Worm (Caenorhabditis elegans): ENCODE results near the gene seld-1.

The seld-1 gene

ce11 chrIV:13548188-13548587, 42.9 kb downstream of the seld-1 start, which contains the start of gene F52G2.3:
F52G2.3 (minus strand) TSS chrIV:13548230.
- TF ChIP-seq hnd-1 (tag; optimal IDR thresholded peaks at IDR 0.05) (no peak), ceh-13 (GFP tag; optimal IDR thresholded peaks at IDR 0.05) (no peak), sea-1 (GFP tag; conservative IDR thresholded peaks at IDR 0.05) (no peak), tbx-11 (GFP tag; IDR thresholded peaks at IDR 0.05) (no peak), B0310.2 (tag; optimal IDR thresholded peaks at IDR 0.05) (no peak), hmbx-1 (tag; optimal IDR thresholded peaks at IDR 0.05) (no peak), pes-1 (GFP tag; IDR thresholded peaks at IDR 0.05) (no peak), flt-1 (GFP tag; IDR thresholded peaks at IDR 0.05) (no peak), tra-4 (tag; optimal IDR thresholded peaks at IDR 0.05) (no peak), ets-7 (tag; optimal IDR thresholded peaks at IDR 0.05) (no peak), F13C5.2 (tag; optimal IDR thresholded peaks at IDR 0.05) (no peak), aly-1 (tag; optimal IDR thresholded peaks at IDR 0.05) (no peak), scrt-1 (GFP tag; IDR thresholded peaks at IDR 0.05) (no peak), tbx-37 (GFP tag; conservative IDR thresholded peaks at IDR 0.05) (no peak), hmg-4 (GFP tag; optimal IDR thresholded peaks at IDR 0.05) (no peak), ama-1 (optimal IDR thresholded peaks at IDR 0.05) (no peak), ceh-36 (tag; optimal IDR thresholded peaks at IDR 0.05) (no peak)

DNA sequence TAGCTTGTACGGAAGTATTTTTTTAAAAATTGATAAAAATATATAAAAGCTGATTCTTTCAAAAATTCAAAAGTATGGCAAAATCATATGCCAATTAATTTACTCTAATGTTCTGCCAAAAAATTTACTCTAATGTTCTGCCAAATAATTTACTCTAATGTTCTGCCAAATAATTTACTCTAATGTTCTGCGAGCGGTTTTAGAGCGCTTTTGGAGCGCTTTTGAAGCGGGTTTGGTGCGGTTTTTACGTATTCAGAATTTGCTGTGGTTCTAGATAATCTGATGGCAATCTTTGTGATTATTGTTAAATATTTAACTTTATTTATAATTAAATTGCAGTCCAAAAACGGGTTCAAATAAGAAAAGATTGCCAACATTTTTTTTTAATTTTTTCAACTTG, 44.1 kb downstream of the seld-1 start:
- TF ChIP-seq hmbx-1 (tag; optimal IDR thresholded peaks at IDR 0.05) (peak; percentile 21), ceh-36 (tag; optimal IDR thresholded peaks at IDR 0.05) (no peak), sea-1 (GFP tag; conservative IDR thresholded peaks at IDR 0.05) (no peak), F13C5.2 (tag; optimal IDR thresholded peaks at IDR 0.05) (peak; percentile 30)

DNA sequence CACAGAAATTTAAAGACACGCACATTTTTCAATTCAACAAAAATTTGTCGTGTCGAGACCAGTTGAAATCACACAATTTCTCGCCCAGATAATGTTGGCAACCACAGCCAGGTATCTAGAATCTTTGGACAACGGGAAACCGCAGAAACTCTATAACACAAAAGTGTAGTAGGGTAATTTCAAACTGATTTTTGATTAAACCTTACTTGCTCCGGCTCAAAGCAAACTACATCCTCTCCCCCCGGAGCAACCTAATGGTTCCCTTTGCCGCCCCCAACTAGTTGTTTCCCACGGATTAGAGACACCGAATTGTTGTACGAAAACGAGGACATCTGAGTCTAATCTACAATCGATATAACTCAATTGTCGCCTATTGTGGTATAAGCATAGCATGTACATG, 49.1 kb downstream of the seld-1 start:
- TF ChIP-seq tbx-37 (GFP tag; conservative IDR thresholded peaks at IDR 0.05): no peak
- no peak for TF ChIP-seq hmg-4 (GFP tag; optimal IDR thresholded peaks at IDR 0.05)
- TF ChIP-seq flt-1 (GFP tag; IDR thresholded peaks at IDR 0.05): no peak
- no peak for TF ChIP-seq aly-1 (tag; optimal IDR thresholded peaks at IDR 0.05)
- no peak for TF ChIP-seq ceh-36 (tag; optimal IDR thresholded peaks at IDR 0.05)
- no peak for TF ChIP-seq B0310.2 (tag; optimal IDR thresholded peaks at IDR 0.05)
- TF ChIP-seq hnd-1 (tag; optimal IDR thresholded peaks at IDR 0.05): no peak
- TF ChIP-seq tbx-11 (GFP tag; IDR thresholded peaks at IDR 0.05): no peak
- TF ChIP-seq F13C5.2 (tag; optimal IDR thresholded peaks at IDR 0.05): no peak
- no peak for TF ChIP-seq ets-7 (tag; optimal IDR thresholded peaks at IDR 0.05)
- TF ChIP-seq ceh-13 (GFP tag; optimal IDR thresholded peaks at IDR 0.05): no peak
- TF ChIP-seq pes-1 (GFP tag; IDR thresholded peaks at IDR 0.05): no peak
- no peak for TF ChIP-seq tra-4 (tag; optimal IDR thresholded peaks at IDR 0.05)
- TF ChIP-seq sea-1 (GFP tag; conservative IDR thresholded peaks at IDR 0.05): no peak
- TF ChIP-seq hmbx-1 (tag; optimal IDR thresholded peaks at IDR 0.05): no peak
- TF ChIP-seq scrt-1 (GFP tag; IDR thresholded peaks at IDR 0.05): no peak
- TF ChIP-seq ama-1 (optimal IDR thresholded peaks at IDR 0.05): no peak

DNA sequence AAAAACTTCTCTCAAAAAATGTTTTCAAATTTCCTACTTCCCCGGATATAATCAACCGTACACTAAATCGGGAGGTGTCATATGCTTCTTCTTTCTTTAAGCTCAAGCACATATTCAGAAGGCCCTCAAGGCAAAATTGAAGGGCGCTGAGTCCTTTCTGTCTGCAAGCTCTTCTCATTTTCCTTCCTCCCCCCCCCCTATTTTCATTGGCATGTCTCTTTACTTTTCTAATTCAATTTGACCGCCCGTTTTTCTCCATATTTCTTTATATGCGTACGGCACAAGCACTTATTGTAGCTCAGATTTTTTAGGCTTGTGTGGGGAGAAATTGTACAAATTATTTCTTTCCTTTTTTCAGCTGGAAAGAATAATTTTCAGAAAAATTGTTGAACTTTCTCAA, 50.3 kb downstream of the seld-1 start:
- TF ChIP-seq hmbx-1 (tag; optimal IDR thresholded peaks at IDR 0.05) (no peak), hmg-4 (GFP tag; optimal IDR thresholded peaks at IDR 0.05) (no peak), tbx-37 (GFP tag; conservative IDR thresholded peaks at IDR 0.05) (no peak), scrt-1 (GFP tag; IDR thresholded peaks at IDR 0.05) (no peak), ceh-36 (tag; optimal IDR thresholded peaks at IDR 0.05) (no peak), tra-4 (tag; optimal IDR thresholded peaks at IDR 0.05) (no peak), hnd-1 (tag; optimal IDR thresholded peaks at IDR 0.05) (no peak), B0310.2 (tag; optimal IDR thresholded peaks at IDR 0.05) (no peak), ets-7 (tag; optimal IDR thresholded peaks at IDR 0.05) (no peak), F13C5.2 (tag; optimal IDR thresholded peaks at IDR 0.05) (no peak), pes-1 (GFP tag; IDR thresholded peaks at IDR 0.05) (no peak), sea-1 (GFP tag; conservative IDR thresholded peaks at IDR 0.05) (no peak), ama-1 (optimal IDR thresholded peaks at IDR 0.05) (no peak), aly-1 (tag; optimal IDR thresholded peaks at IDR 0.05) (no peak), tbx-11 (GFP tag; IDR thresholded peaks at IDR 0.05) (no peak)

ce11 chrIV:13557393-13557792, 52.1 kb downstream of the seld-1 start:
- no peak for TF ChIP-seq tbx-11 (GFP tag; IDR thresholded peaks at IDR 0.05)
- TF ChIP-seq F13C5.2 (tag; optimal IDR thresholded peaks at IDR 0.05): no peak
